Worm (Caenorhabditis elegans) whole organism, L1 larva: Measurements from ENCODE around the gene F08F1.3.
"Not testable (repeated sequence)": the region's sequence is repeated elsewhere in the genome, so short reads cannot be mapped to it uniquely, and the experiment has no call there.

ENCODE experiments used
- C16A3.4 ChIP-seq: fragments of 150-350 bp; optimal IDR thresholded peaks from 2 replicates; lab custom pipeline; 2014; ENCODE audit warnings: missing biosample characterization, missing genetic modification characterization
- aly-2 ChIP-seq: fragments of 150-350 bp; optimal IDR thresholded peaks from 2 replicates; lab custom pipeline; 2014; ENCODE audit warnings: missing biosample characterization, missing genetic modification characterization
- ama-1 ChIP-seq: fragments of 150-350 bp; optimal IDR thresholded peaks from 2 replicates; lab custom pipeline; 2014
- blmp-1 ChIP-seq: fragments of 150-350 bp; optimal IDR thresholded peaks from 2 replicates; lab custom pipeline; 2014; ENCODE audit warnings: missing biosample characterization, missing genetic modification characterization
- ceh-8 ChIP-seq: fragments of 200-800 bp; sonication (Bioruptor generic); optimal IDR thresholded peaks from 2 replicates; lab custom pipeline; 2018; ENCODE audit warnings: mild to moderate bottlenecking, missing genetic modification characterization, moderate library complexity, missing compliant biosample characterization
- dsc-1 ChIP-seq: sonication (generic microtip); optimal IDR thresholded peaks from 2 replicates; lab custom pipeline; 2016; ENCODE audit warnings: mild to moderate bottlenecking, missing genetic modification characterization, missing compliant biosample characterization
- efl-1 ChIP-seq, 4 experiments: fragments of 150-350 bp; optimal IDR thresholded peaks in 3 of 4; peaks in 1 of 4; 1 replicate in 1 of 4; 2 replicates in 3 of 4; lab custom pipeline; 2014; ENCODE audit warnings: missing biosample characterization in 2 of 4, missing genetic modification characterization in 2 of 4, missing genetic modification reagents in 2 of 4
- egl-27 ChIP-seq, 2 experiments: fragments of 150-350 bp in 1 of 2; sonication (generic microtip); optimal IDR thresholded peaks; 3 replicates each; lab custom pipeline; 2017 to 2018; ENCODE audit warnings: missing biosample characterization in 2 of 2, missing genetic modification characterization in 2 of 2, missing genetic modification reagents in 2 of 2
- ets-5 ChIP-seq: fragments of 200-800 bp; sonication (Bioruptor generic); IDR thresholded peaks from 2 replicates; pipeline ENCODE4 v1.3.6; 2022; ENCODE audit warnings: missing genetic modification characterization, missing compliant biosample characterization
- fkh-4 ChIP-seq: sonication (generic microtip); optimal IDR thresholded peaks from 2 replicates; lab custom pipeline; 2016; ENCODE audit warnings: missing compliant biosample characterization, missing genetic modification characterization, borderline replicate concordance
- fkh-8 ChIP-seq: sonication (generic microtip); optimal IDR thresholded peaks from 2 replicates; lab custom pipeline; 2016; ENCODE audit warnings: mild to moderate bottlenecking, missing genetic modification characterization, missing compliant biosample characterization
- hlh-17 ChIP-seq: fragments of 200-800 bp; sonication (Bioruptor generic); optimal IDR thresholded peaks from 2 replicates; lab custom pipeline; 2018; ENCODE audit warnings: missing genetic modification characterization, mild to moderate bottlenecking, missing compliant biosample characterization, moderate library complexity, borderline replicate concordance
- irx-1 ChIP-seq: sonication (generic microtip); optimal IDR thresholded peaks from 2 replicates; lab custom pipeline; 2016; ENCODE audit warnings: missing genetic modification characterization, missing compliant biosample characterization
- isw-1 ChIP-seq: fragments of 200-800 bp; sonication (Bioruptor generic); IDR thresholded peaks from 2 replicates; pipeline ENCODE4 v1.3.6; 2022; ENCODE audit warnings: missing genetic modification characterization, missing compliant biosample characterization
- jun-1 ChIP-seq: fragments of 150-350 bp; optimal IDR thresholded peaks from 2 replicates; lab custom pipeline; 2014; ENCODE audit warnings: missing biosample characterization, missing genetic modification reagents, missing genetic modification characterization
- lin-35 ChIP-seq, 2 experiments: fragments of 150-350 bp; optimal IDR thresholded peaks; 2 replicates each; lab custom pipeline; 2014; ENCODE audit warnings: missing biosample characterization in 2 of 2, missing genetic modification characterization in 2 of 2, missing genetic modification reagents in 2 of 2
- lir-3 ChIP-seq: sonication (generic microtip); optimal IDR thresholded peaks from 2 replicates; lab custom pipeline; 2016; ENCODE audit warnings: mild to moderate bottlenecking, missing genetic modification characterization, moderate library complexity, missing compliant biosample characterization; ENCODE audit not compliant: poor library complexity
- mef-2 ChIP-seq: fragments of 150-350 bp; optimal IDR thresholded peaks from 2 replicates; lab custom pipeline; 2014; ENCODE audit warnings: missing biosample characterization, missing genetic modification characterization
- nhr-20 ChIP-seq: sonication (generic microtip); optimal IDR thresholded peaks from 2 replicates; lab custom pipeline; 2016; ENCODE audit warnings: mild to moderate bottlenecking, missing genetic modification characterization, missing compliant biosample characterization
- nhr-237 ChIP-seq: fragments of 150-350 bp; optimal IDR thresholded peaks from 2 replicates; lab custom pipeline; 2014; ENCODE audit warnings: missing biosample characterization, missing genetic modification characterization
- nhr-28 ChIP-seq: fragments of 150-350 bp; optimal IDR thresholded peaks from 2 replicates; lab custom pipeline; 2014; ENCODE audit warnings: missing biosample characterization, missing genetic modification characterization
- nhr-71 ChIP-seq: sonication (generic microtip); optimal IDR thresholded peaks from 2 replicates; lab custom pipeline; 2016; ENCODE audit warnings: mild to moderate bottlenecking, missing genetic modification characterization, moderate library complexity, missing compliant biosample characterization
- nhr-76 ChIP-seq: sonication (generic microtip); optimal IDR thresholded peaks from 2 replicates; lab custom pipeline; 2017; ENCODE audit warnings: missing biosample characterization, missing genetic modification characterization
- nhr-85 ChIP-seq: sonication (generic microtip); peaks from one replicate; lab custom pipeline; 2016; ENCODE audit warnings: missing genetic modification characterization, inconsistent platforms, missing compliant biosample characterization
- nhr-90 ChIP-seq: sonication (generic microtip); optimal IDR thresholded peaks from 2 replicates; lab custom pipeline; 2016; ENCODE audit warnings: mild to moderate bottlenecking, missing genetic modification characterization, missing compliant biosample characterization; ENCODE audit not compliant: poor library complexity
- pqm-1 ChIP-seq: sonication (generic microtip); optimal IDR thresholded peaks from 3 replicates; lab custom pipeline; 2017; ENCODE audit warnings: missing biosample characterization, missing genetic modification characterization
- rnt-1 ChIP-seq: sonication (generic microtip); optimal IDR thresholded peaks from 2 replicates; lab custom pipeline; 2016; ENCODE audit warnings: mild to moderate bottlenecking, missing genetic modification characterization, moderate library complexity, missing compliant biosample characterization
- snpc-4 ChIP-seq: fragments of 150-350 bp; optimal IDR thresholded peaks from 2 replicates; lab custom pipeline; 2014; ENCODE audit warnings: missing biosample characterization, missing genetic modification characterization
- unc-98 ChIP-seq: fragments of 200-800 bp; sonication (Bioruptor generic); IDR thresholded peaks from 2 replicates; pipeline ENCODE4 v1.3.6; 2022; ENCODE audit warnings: missing genetic modification characterization, missing compliant biosample characterization
- zag-1 ChIP-seq: fragments of 150-350 bp; optimal IDR thresholded peaks from 2 replicates; lab custom pipeline; 2014; ENCODE audit warnings: missing biosample characterization, missing genetic modification characterization
- ztf-11 ChIP-seq, 2 experiments: sonication (generic microtip); optimal IDR thresholded peaks; 2 replicates each; lab custom pipeline; 2016 to 2017; ENCODE audit warnings: missing genetic modification characterization in 2 of 2, missing biosample characterization in 1 of 2, missing compliant biosample characterization in 1 of 2

The F08F1.3 gene

DNA sequence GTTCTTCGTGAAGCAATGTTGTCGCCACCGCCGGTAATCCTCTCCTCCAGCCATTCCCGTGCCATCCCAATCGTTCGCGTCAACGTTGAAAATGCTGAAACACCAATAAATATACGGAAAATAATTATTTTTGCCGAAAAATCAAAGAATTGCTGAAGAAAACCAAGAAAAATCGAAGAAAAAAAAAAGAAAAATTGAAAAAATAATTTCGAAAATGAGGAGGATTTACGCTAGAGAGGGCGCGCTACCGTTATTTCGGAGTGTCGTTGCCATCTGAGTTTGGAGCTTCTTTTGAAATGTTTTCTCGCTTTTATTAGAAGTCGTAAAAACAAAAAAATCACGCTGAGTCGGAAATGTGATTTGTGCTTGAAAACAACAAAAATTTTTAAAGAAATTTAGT is 17.9 kb upstream of the F08F1.3 start, which contains the start of gene F08F1.9:
Gene F08F1.9 (minus strand): TSS at position 101 of the 400 bp plus-strand sequence.
- TF ChIP-seq nhr-76; fkh-8 (tag; lab: Kevin White, UChicago); nhr-20 (tag; lab: Kevin White, UChicago): not testable (repeated sequence)

DNA sequence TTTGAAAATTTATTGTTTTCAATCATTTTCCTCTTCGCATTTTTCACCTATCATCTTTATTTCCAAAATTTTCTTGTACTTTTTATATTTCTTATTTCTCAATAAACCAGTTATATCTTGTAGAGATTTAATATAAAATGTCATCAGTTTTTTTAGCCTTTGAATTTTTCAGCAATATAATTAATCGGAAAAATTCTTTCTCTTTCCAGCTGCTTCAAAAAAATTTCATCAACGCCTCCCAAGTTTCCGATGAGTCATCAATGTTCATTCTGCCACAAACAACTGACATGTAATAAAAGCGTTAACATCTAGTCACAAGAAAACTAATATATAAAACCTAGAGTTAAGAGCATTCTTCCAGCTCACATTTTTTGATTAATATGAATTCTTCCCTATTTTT is 15.5 kb upstream of the F08F1.3 start, which contains the start of gene F08F1.4:
Gene F08F1.4 (plus strand): TSS at position 301 of the 400 bp plus-strand sequence.
- TF ChIP-seq ama-1 (lab: Kevin White, UChicago): no peak
- no peak for TF ChIP-seq ceh-8
- TF ChIP-seq C16A3.4 (tag; lab: Kevin White, UChicago): no peak
- no peak for TF ChIP-seq irx-1
- no peak for TF ChIP-seq pqm-1 (tag; lab: Kevin White, UChicago)
- TF ChIP-seq ztf-11 (tag; optimal IDR thresholded peaks at IDR 0.05; lab: Kevin White, UChicago): no peak
- no peak for TF ChIP-seq hlh-17 (GFP tag; lab: Kevin White, UChicago)
- TF ChIP-seq dsc-1 (tag; lab: Kevin White, UChicago): no peak
- TF ChIP-seq jun-1 (tag; lab: Kevin White, UChicago): no peak
- no peak for TF ChIP-seq ets-5 (GFP tag; lab: Robert Waterston, UW)
- no peak for TF ChIP-seq nhr-20 (tag; lab: Kevin White, UChicago)
- no peak for TF ChIP-seq lin-35 (GFP tag; optimal IDR thresholded peaks at IDR 0.05; lab: Kevin White, UChicago)
- no peak for TF ChIP-seq zag-1 (tag; lab: Kevin White, UChicago)
- TF ChIP-seq nhr-28 (tag; lab: Kevin White, UChicago): no peak
- no peak for TF ChIP-seq snpc-4 (tag; lab: Kevin White, UChicago)

DNA sequence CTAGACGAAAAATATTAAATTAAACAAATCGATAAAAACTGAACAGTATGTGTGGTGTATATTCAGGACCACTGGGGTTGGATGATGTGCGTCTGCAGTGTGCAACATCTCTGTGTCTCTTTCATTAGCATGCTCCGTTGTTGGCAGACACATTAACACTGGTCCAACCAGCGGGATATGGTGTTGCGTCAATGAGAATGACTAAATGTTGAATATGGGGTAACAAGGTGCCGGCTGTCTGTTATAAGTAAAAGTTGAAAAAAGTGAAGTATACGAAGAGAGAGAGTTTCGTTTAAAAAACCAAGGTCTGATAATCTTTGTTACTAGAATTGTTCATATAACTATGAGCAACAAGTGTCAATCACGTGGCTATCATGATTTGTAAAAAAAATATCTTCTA is 11.8 kb upstream of the F08F1.3 start, which contains the start of gene ced-8:
Gene ced-8 (minus strand): TSS at position 101 of the 400 bp plus-strand sequence.
- no peak for TF ChIP-seq nhr-90 (tag; lab: Kevin White, UChicago)

- no peak for TF ChIP-seq aly-2
- peak; percentile 24 for TF ChIP-seq nhr-85 (tag; lab: Kevin White, UChicago)
- TF ChIP-seq lin-35 (GFP tag; optimal IDR thresholded peaks at IDR 0.05; lab: Kevin White, UChicago): peak in 1 of 2 experiments; percentile 7
- TF ChIP-seq isw-1 (GFP tag; lab: Robert Waterston, UW): no peak
- no peak for TF ChIP-seq lir-3
- no peak for TF ChIP-seq efl-1 (optimal IDR thresholded peaks at IDR 0.05; lab: Kevin White, UChicago)
- peak in 1 of 2 experiments; percentile 17 for TF ChIP-seq efl-1 (GFP tag; optimal IDR thresholded peaks at IDR 0.05 in 1 of 2; lab: Kevin White, UChicago)
- TF ChIP-seq, all 84 proteins: peak for 3
Measured at ce11 chrX:8417727-8418126, 10.9 kb upstream of the F08F1.3 start.

ce11 chrX:8418382-8418781 is 10.3 kb upstream of the F08F1.3 start, which contains the start of gene spp-13:
spp-13 (minus strand) TSS chrX:8418524.
- TF ChIP-seq egl-27 (tag; optimal IDR thresholded peaks at IDR 0.05; lab: Kevin White, UChicago) (no peak), blmp-1 (tag; lab: Kevin White, UChicago) (peak; percentile 56)

- TF ChIP-seq blmp-1 (tag; lab: Kevin White, UChicago) (no peak), lir-3 (peak; percentile 17), fkh-4 (tag; lab: Kevin White, UChicago) (no peak), lin-35 (GFP tag; optimal IDR thresholded peaks at IDR 0.05; lab: Kevin White, UChicago) (peak in 1 of 2 experiments; percentile 26), nhr-71 (peak; percentile 2), ceh-8 (no peak), mef-2 (no peak), nhr-237 (tag; lab: Kevin White, UChicago) (no peak), jun-1 (tag; lab: Kevin White, UChicago) (no peak), rnt-1 (tag; lab: Kevin White, UChicago) (peak; percentile 7), nhr-85 (tag; lab: Kevin White, UChicago) (peak; percentile 62), unc-98 (GFP tag; lab: Robert Waterston, UW) (no peak), nhr-76 (no peak), nhr-20 (tag; lab: Kevin White, UChicago) (peak; percentile 10)
Measured at ce11 chrX:8419252-8419651, 9.4 kb upstream of the F08F1.3 start.
